Worm (Caenorhabditis elegans) whole organism, young adult: Measurements from ENCODE around the gene T01H3.3.

Experiments used
- B0019.2 ChIP-seq: fragments of 200-800 bp; sonication (Bioruptor generic); conservative IDR thresholded peaks from 2 replicates; pipeline ENCODE4 v1.3.6; 2022; ENCODE audit warnings: missing genetic modification reagents, missing genetic modification characterization, missing compliant biosample characterization
- B0336.3 ChIP-seq: fragments of 200-800 bp; sonication (Bioruptor generic); IDR thresholded peaks from 2 replicates; pipeline ENCODE4 v1.3.6; 2022; ENCODE audit warnings: missing genetic modification characterization, missing compliant biosample characterization
- F22D6.2 ChIP-seq: sonication (generic microtip); optimal IDR thresholded peaks from 2 replicates; lab custom pipeline; 2016; ENCODE audit warnings: mild to moderate bottlenecking, missing genetic modification characterization, missing compliant biosample characterization
- F33H1.4 ChIP-seq: fragments of 200-800 bp; sonication (Bioruptor generic); IDR thresholded peaks from 2 replicates; pipeline ENCODE4 v1.3.6; 2022; ENCODE audit warnings: missing genetic modification reagents, missing genetic modification characterization, missing compliant biosample characterization
- F49E8.2 ChIP-seq: sonication (generic microtip); optimal IDR thresholded peaks from 3 replicates; lab custom pipeline; 2017; ENCODE audit warnings: missing genetic modification characterization, mild to moderate bottlenecking, missing compliant biosample characterization, antibody characterized with exemption, moderate library complexity; ENCODE audit not compliant: insufficient read depth
- Y53G8AR.9 ChIP-seq: fragments of 200-800 bp; sonication (Bioruptor generic); conservative IDR thresholded peaks from 2 replicates; pipeline ENCODE4 v1.3.6; 2022; ENCODE audit warnings: missing genetic modification reagents, missing genetic modification characterization, missing compliant biosample characterization
- Y95B8A.8 ChIP-seq: fragments of 200-800 bp; sonication (Bioruptor generic); IDR thresholded peaks from 2 replicates; pipeline ENCODE4 v1.3.6; 2022; ENCODE audit warnings: missing genetic modification reagents, missing genetic modification characterization, missing compliant biosample characterization
- attf-3 ChIP-seq: fragments of 200-800 bp; sonication (Bioruptor generic); conservative IDR thresholded peaks from 2 replicates; pipeline ENCODE4 v1.3.6; 2022; ENCODE audit warnings: missing genetic modification reagents, missing genetic modification characterization, missing compliant biosample characterization
- attf-6 ChIP-seq: fragments of 200-800 bp; sonication (Bioruptor generic); IDR thresholded peaks from 2 replicates; pipeline ENCODE4 v1.3.6; 2022; ENCODE audit warnings: missing genetic modification reagents, missing genetic modification characterization, missing compliant biosample characterization
- bed-1 ChIP-seq: fragments of 200-800 bp; sonication (Bioruptor generic); IDR thresholded peaks from 2 replicates; pipeline ENCODE4 v1.3.6; 2022; ENCODE audit warnings: missing genetic modification reagents, missing genetic modification characterization, missing compliant biosample characterization
- ccch-3 ChIP-seq: fragments of 200-800 bp; sonication (Bioruptor generic); optimal IDR thresholded peaks from 2 replicates; lab custom pipeline; 2018; ENCODE audit warnings: mild to moderate bottlenecking, missing genetic modification characterization, missing compliant biosample characterization
- cebp-1 ChIP-seq, 2 experiments: fragments of 200-800 bp in 1 of 2; sonication (Bioruptor generic) in 1 of 2; sonication (generic microtip) in 1 of 2; IDR thresholded peaks in 1 of 2; optimal IDR thresholded peaks in 1 of 2; 2 replicates each; pipeline versions ENCODE4 v1.3.6 to Lab custom; 2017 to 2022; ENCODE audit warnings: missing compliant biosample characterization in 2 of 2, missing genetic modification characterization in 2 of 2, mild to moderate bottlenecking in 1 of 2, missing genetic modification reagents in 1 of 2, moderate library complexity in 1 of 2
- ceh-27 ChIP-seq: fragments of 200-800 bp; sonication (Bioruptor generic); optimal IDR thresholded peaks from 2 replicates; lab custom pipeline; 2018; ENCODE audit warnings: mild to moderate bottlenecking, missing genetic modification characterization, moderate library complexity, missing compliant biosample characterization
- dpff-1 ChIP-seq: sonication (generic microtip); optimal IDR thresholded peaks from 2 replicates; lab custom pipeline; 2017; ENCODE audit warnings: mild to moderate bottlenecking, missing genetic modification characterization, missing compliant biosample characterization
- egl-44 ChIP-seq: fragments of 200-800 bp; sonication (Bioruptor generic); IDR thresholded peaks from 2 replicates; pipeline ENCODE4 v1.3.6; 2022; ENCODE audit warnings: missing genetic modification reagents, missing genetic modification characterization, missing compliant biosample characterization
- ekl-4 ChIP-seq: fragments of 200-800 bp; sonication (Bioruptor generic); IDR thresholded peaks from 2 replicates; pipeline ENCODE4 v1.3.6; 2022; ENCODE audit warnings: missing genetic modification reagents, missing genetic modification characterization, missing compliant biosample characterization
- him-1 ChIP-seq: sonication (generic microtip); optimal IDR thresholded peaks from 2 replicates; lab custom pipeline; 2016; ENCODE audit warnings: missing genotype, missing genetic modification reagents, missing genetic modification characterization, missing compliant biosample characterization
- hlh-26 ChIP-seq: fragments of 200-800 bp; sonication (Bioruptor generic); conservative IDR thresholded peaks from 2 replicates; pipeline ENCODE4 v1.3.6; 2022; ENCODE audit warnings: missing genetic modification reagents, missing genetic modification characterization, missing compliant biosample characterization
- hmg-1.2 ChIP-seq: fragments of 200-800 bp; sonication (Bioruptor generic); IDR thresholded peaks from 2 replicates; pipeline ENCODE4 v1.3.6; 2022; ENCODE audit warnings: missing genetic modification reagents, missing genetic modification characterization, missing compliant biosample characterization
- hsf-1 ChIP-seq: fragments of 200-800 bp; sonication (Bioruptor generic); IDR thresholded peaks from 2 replicates; pipeline ENCODE4 v1.3.6; 2022; ENCODE audit warnings: missing genetic modification reagents, missing genetic modification characterization, missing compliant biosample characterization
- nfya-1 ChIP-seq: sonication (generic microtip); optimal IDR thresholded peaks from 2 replicates; lab custom pipeline; 2017; ENCODE audit warnings: antibody characterized with exemption, missing compliant biosample characterization, missing genetic modification characterization, borderline replicate concordance; ENCODE audit not compliant: insufficient read depth
- nfyb-1 ChIP-seq: fragments of 200-800 bp; sonication (Bioruptor generic); IDR thresholded peaks from 2 replicates; pipeline ENCODE4 v1.3.6; 2022; ENCODE audit warnings: missing genetic modification reagents, missing genetic modification characterization, missing compliant biosample characterization
- nhr-27 ChIP-seq: fragments of 200-800 bp; sonication (Bioruptor generic); optimal IDR thresholded peaks from 2 replicates; lab custom pipeline; 2018; ENCODE audit warnings: mild to moderate bottlenecking, missing genetic modification characterization, moderate library complexity, missing compliant biosample characterization
- rcor-1 ChIP-seq: fragments of 200-800 bp; sonication (Bioruptor generic); IDR thresholded peaks from 2 replicates; pipeline ENCODE4 v1.3.6; 2022; ENCODE audit warnings: missing genetic modification reagents, missing genetic modification characterization, missing compliant biosample characterization
- sdz-38 ChIP-seq: sonication (generic microtip); optimal IDR thresholded peaks from 2 replicates; lab custom pipeline; 2016; ENCODE audit warnings: missing genotype, missing genetic modification characterization, missing compliant biosample characterization
- sea-2 ChIP-seq: fragments of 200-800 bp; sonication (Bioruptor generic); IDR thresholded peaks from 2 replicates; pipeline ENCODE4 v1.3.6; 2022; ENCODE audit warnings: missing genetic modification characterization, missing compliant biosample characterization
- snpc-3.4 ChIP-seq: sonication (generic microtip); optimal IDR thresholded peaks from 2 replicates; lab custom pipeline; 2017; ENCODE audit warnings: missing genetic modification characterization, mild to moderate bottlenecking, missing compliant biosample characterization, antibody characterized with exemption, moderate library complexity, missing genotype, missing genetic modification reagents
- snpc-4 ChIP-seq, 5 experiments: fragments of 150-350 bp in 1 of 5; sonication (generic microtip) in 4 of 5; optimal IDR thresholded peaks; 2 replicates each; lab custom pipeline; 2014 to 2018; ENCODE audit warnings: missing genetic modification characterization in 5 of 5, missing biosample characterization in 3 of 5, antibody characterized with exemption in 2 of 5, mild to moderate bottlenecking in 2 of 5, missing compliant biosample characterization in 2 of 5, missing genotype in 2 of 5, moderate library complexity in 2 of 5, missing genetic modification reagents in 1 of 5
- tbp1 ChIP-seq: fragments of 200-800 bp; sonication (Bioruptor generic); optimal IDR thresholded peaks from 2 replicates; lab custom pipeline; 2018; ENCODE audit warnings: mild to moderate bottlenecking, missing genetic modification characterization, missing compliant biosample characterization
- tbx-9 ChIP-seq: sonication (generic microtip); optimal IDR thresholded peaks from 2 replicates; lab custom pipeline; 2016; ENCODE audit warnings: borderline replicate concordance, missing genetic modification characterization, inconsistent platforms, missing compliant biosample characterization
- unc-130 ChIP-seq: sonication (generic microtip); optimal IDR thresholded peaks from 2 replicates; lab custom pipeline; 2016; ENCODE audit warnings: missing genetic modification reagents, missing genetic modification characterization, missing compliant biosample characterization
- xnd-1 ChIP-seq: sonication (generic microtip); optimal IDR thresholded peaks from 2 replicates; lab custom pipeline; 2016; ENCODE audit warnings: missing genotype, missing genetic modification reagents, missing genetic modification characterization, missing compliant biosample characterization
- zim-3 ChIP-seq: sonication (generic microtip); optimal IDR thresholded peaks from 2 replicates; lab custom pipeline; 2017; ENCODE audit warnings: mild to moderate bottlenecking, missing genetic modification characterization, moderate library complexity, missing compliant biosample characterization
- ztf-18 ChIP-seq: sonication (generic microtip); optimal IDR thresholded peaks from 2 replicates; lab custom pipeline; 2016; ENCODE audit warnings: missing genotype, mild to moderate bottlenecking, missing genetic modification characterization, missing compliant biosample characterization
- ztf-25 ChIP-seq: fragments of 200-800 bp; sonication (Bioruptor generic); IDR thresholded peaks from 2 replicates; pipeline ENCODE4 v1.3.6; 2022; ENCODE audit warnings: missing genetic modification reagents, missing genetic modification characterization, missing compliant biosample characterization

T01H3.3 gene

ce11 chrII:7860221-7860928 is 13.3 kb downstream of the T01H3.3 start, which contains the start of gene lin-5 (continued):
- TF ChIP-seq Y95B8A.8: peak; percentile 69; the same call in 1 of the 2 replicates
- peak; percentile 35 for TF ChIP-seq tbp1 (GFP tag; lab: Kevin White, UChicago)
- TF ChIP-seq Y53G8AR.9 (GFP tag; lab: Robert Waterston, UW): peak; percentile 73; the same call in 1 of the 2 replicates
- no peak for TF ChIP-seq nhr-27 (tag; lab: Kevin White, UChicago)
- peak; percentile 77 for TF ChIP-seq F49E8.2 (tag; lab: Kevin White, UChicago)
- TF ChIP-seq ceh-27 (GFP tag; lab: Kevin White, UChicago): peak; percentile 23
- peak; percentile 91 for TF ChIP-seq F33H1.4 (GFP tag; lab: Robert Waterston, UW)
- no peak for TF ChIP-seq bed-1
- no peak for TF ChIP-seq zim-3 (tag; lab: Kevin White, UChicago)
- TF ChIP-seq rcor-1 (GFP tag; lab: Robert Waterston, UW): peak; percentile 74
- TF ChIP-seq B0019.2 (GFP tag; lab: Robert Waterston, UW): peak; percentile 41; the same call in 1 of the 2 replicates
- TF ChIP-seq nfyb-1 (GFP tag; lab: Robert Waterston, UW): 0 out of 2 replicates have a peak, but pooled peaks have one; percentile 33
- peak; percentile 82 for TF ChIP-seq unc-130 (GFP tag; lab: Kevin White, UChicago)
- 0 out of 2 replicates have a peak, but pooled peaks have one; percentile 10 for TF ChIP-seq attf-6
- peak; percentile 70 for TF ChIP-seq ekl-4 (GFP tag; lab: Robert Waterston, UW)
- TF ChIP-seq snpc-4 (GFP tag; optimal IDR thresholded peaks at IDR 0.05; lab: Kevin White, UChicago): no peak
- TF ChIP-seq snpc-4 (tag; optimal IDR thresholded peaks at IDR 0.05; lab: Kevin White, UChicago): peak in 2 of 4 experiments; percentile 14 to 43
- peak; percentile 95 for TF ChIP-seq xnd-1
- TF ChIP-seq attf-3 (GFP tag; lab: Robert Waterston, UW): peak; percentile 70
- peak; percentile 1 for TF ChIP-seq ztf-18 (tag; lab: Kevin White, UChicago)
- peak; percentile 71; the same call in 1 of the 2 replicates for TF ChIP-seq B0336.3 (GFP tag; lab: Robert Waterston, UW)
- no peak for TF ChIP-seq sea-2 (GFP tag; lab: Robert Waterston, UW)
- TF ChIP-seq F22D6.2 (tag; lab: Kevin White, UChicago): no peak
- no peak for TF ChIP-seq cebp-1 (GFP tag; IDR thresholded peaks at IDR 0.05; lab: Robert Waterston, UW)
- TF ChIP-seq cebp-1 (tag; optimal IDR thresholded peaks at IDR 0.05; lab: Kevin White, UChicago): peak; percentile 13
- TF ChIP-seq ccch-3 (GFP tag; lab: Kevin White, UChicago): no peak
- TF ChIP-seq snpc-3.4: peak; percentile 82
- TF ChIP-seq hmg-1.2: peak; percentile 67

ce11 chrII:7858101-7858500 is 15.6 kb downstream of the T01H3.3 start, which contains the start of gene sds-22:
sds-22 (plus strand) TSS chrII:7858401.
- TF ChIP-seq tbx-9 (tag; lab: Kevin White, UChicago): no peak
- no peak for TF ChIP-seq ztf-25 (GFP tag; lab: Robert Waterston, UW)
- no peak for TF ChIP-seq him-1 (tag; lab: Kevin White, UChicago)
- no peak for TF ChIP-seq sdz-38
- TF ChIP-seq snpc-4 (GFP tag; optimal IDR thresholded peaks at IDR 0.05; lab: Kevin White, UChicago): no peak
- no peak for TF ChIP-seq snpc-4 (tag; optimal IDR thresholded peaks at IDR 0.05; lab: Kevin White, UChicago)
- TF ChIP-seq dpff-1 (tag; lab: Kevin White, UChicago): no peak
- no peak for TF ChIP-seq nfya-1 (tag; lab: Kevin White, UChicago)
- no peak for TF ChIP-seq hlh-26 (GFP tag; lab: Robert Waterston, UW)
- no peak for TF ChIP-seq egl-44 (GFP tag; lab: Robert Waterston, UW)
- TF ChIP-seq hsf-1 (GFP tag; lab: Robert Waterston, UW): no peak
